Fruit fly (Drosophila melanogaster): Measurements from ENCODE around the gene aay.
A peak's percentile ranks its signal among the peaks of the same experiment; 100 is the strongest.

aay gene

dm6 chr3L:9402157-9402890 lies 20.7 kb upstream of the aay start, which contains the start of gene eIF4E1 (continued):
- peak; percentile 34; the same call in 1 of the 2 replicates for TF ChIP-seq CG2129 (GFP tag; IDR thresholded peaks at IDR 0.05; ENCODE audit: partially characterized antibody)
- TF ChIP-seq CG16813 (GFP tag; IDR thresholded peaks at IDR 0.05; ENCODE audit: partially characterized antibody), result peak; percentile 82
- TF ChIP-seq Nf-YA (GFP tag; IDR thresholded peaks at IDR 0.05), result 0 out of 2 replicates have a peak, but pooled peaks have one; percentile 5
- no peak for TF ChIP-seq CG12744 (GFP tag; optimal IDR thresholded peaks at IDR 0.05)
- TF ChIP-seq ERR (GFP tag; optimal IDR thresholded peaks at IDR 0.05), result peak; percentile 3
- TF ChIP-seq CG7987 (GFP tag; optimal IDR thresholded peaks at IDR 0.05), result peak; percentile 24
- peak; percentile 56 to 91 for TF ChIP-seq Pdp1 (GFP tag; optimal IDR thresholded peaks at IDR 0.05)
- peak; percentile 57; the same call in 2 of the 3 replicates for TF ChIP-seq CG34422 (GFP tag; IDR thresholded peaks at IDR 0.05)
- peak; percentile 2 for TF ChIP-seq maf-S (GFP tag; optimal IDR thresholded peaks at IDR 0.05)
- peak; percentile 79 for TF ChIP-seq Lhr (GFP tag; optimal IDR thresholded peaks at IDR 0.05)
- TF ChIP-seq cg (GFP tag; optimal IDR thresholded peaks at IDR 0.05), result no peak
- peak; percentile 32 for TF ChIP-seq gro (GFP tag; optimal IDR thresholded peaks at IDR 0.05)
- TF ChIP-seq dati (GFP tag; IDR thresholded peaks at IDR 0.05), result no peak
- TF ChIP-seq CG9876 (GFP tag; optimal IDR thresholded peaks at IDR 0.05), result peak; percentile 5
- no peak for TF ChIP-seq CHES-1-like (GFP tag; optimal IDR thresholded peaks at IDR 0.05)
- peak; percentile 96 for TF ChIP-seq Ets97D (GFP tag; optimal IDR thresholded peaks at IDR 0.05)
- TF ChIP-seq CG12391 (tag; optimal IDR thresholded peaks at IDR 0.05), result peak; percentile 38
- peak in 1 of 3 experiments; percentile 58 for TF ChIP-seq Stat92E (GFP tag; optimal IDR thresholded peaks at IDR 0.05)
- TF ChIP-seq NC2β (GFP tag; optimal IDR thresholded peaks at IDR 0.05), result peak; percentile 7
- TF ChIP-seq gem (tag; optimal IDR thresholded peaks at IDR 0.05), result peak; percentile 5
- TF ChIP-seq CG2712 (tag; optimal IDR thresholded peaks at IDR 0.05), result peak; percentile 53
- peak; percentile 36; the same call in 2 of the 3 replicates for TF ChIP-seq CG14860 (GFP tag; IDR thresholded peaks at IDR 0.05; ENCODE audit: partially characterized antibody)
- no peak for TF ChIP-seq fd96Cb (tag; optimal IDR thresholded peaks at IDR 0.05)
- TF ChIP-seq NfI (GFP tag; optimal IDR thresholded peaks at IDR 0.05), result peak; percentile 27
- peak; percentile 35 for TF ChIP-seq Dad (GFP tag; optimal IDR thresholded peaks at IDR 0.05)
- peak; percentile 9 for TF ChIP-seq slou (GFP tag; optimal IDR thresholded peaks at IDR 0.05)
- TF ChIP-seq CG10959 (GFP tag; IDR thresholded peaks at IDR 0.05), result no peak
- no peak for TF ChIP-seq shn (GFP tag; optimal IDR thresholded peaks at IDR 0.05)
- no peak for TF ChIP-seq cato (GFP tag; optimal IDR thresholded peaks at IDR 0.05; ENCODE audit: borderline replicate concordance)
- no peak for TF ChIP-seq Mrtf (GFP tag; IDR thresholded peaks at IDR 0.05)
- TF ChIP-seq CG8765 (GFP tag; IDR thresholded peaks at IDR 0.05), result no peak
- TF ChIP-seq CG18764 (GFP tag; optimal IDR thresholded peaks at IDR 0.05), result no peak
- TF ChIP-seq MTF-1 (GFP tag; optimal IDR thresholded peaks at IDR 0.05; ENCODE audit: borderline replicate concordance), result no peak
- TF ChIP-seq CG9932 (GFP tag; IDR thresholded peaks at IDR 0.05), result peak; percentile 31; the same call in 1 of the 2 replicates
- peak; percentile 88 for TF ChIP-seq CG4617 (GFP tag; optimal IDR thresholded peaks at IDR 0.05; ENCODE audit: borderline replicate concordance)
- no peak for TF ChIP-seq sens-2 (GFP tag; IDR thresholded peaks at IDR 0.05)
- peak; percentile 90 for TF ChIP-seq BEAF-32 (GFP tag; optimal IDR thresholded peaks at IDR 0.05)
- TF ChIP-seq CG31365 (tag; optimal IDR thresholded peaks at IDR 0.05), result no peak
- TF ChIP-seq sob (GFP tag; IDR thresholded peaks at IDR 0.05), result peak; percentile 41
- TF ChIP-seq CG7839 (tag; optimal IDR thresholded peaks at IDR 0.05), result no peak
- TF ChIP-seq Hey (tag; optimal IDR thresholded peaks at IDR 0.05), result no peak
- TF ChIP-seq btn (GFP tag; optimal IDR thresholded peaks at IDR 0.05), result no peak
- TF ChIP-seq CG17829 (tag; optimal IDR thresholded peaks at IDR 0.05), result peak; percentile 73
- peak; percentile 52 for TF ChIP-seq CG17186 (GFP tag; optimal IDR thresholded peaks at IDR 0.05)
- peak; percentile 14 for TF ChIP-seq bigmax (GFP tag; optimal IDR thresholded peaks at IDR 0.05)
- peak; percentile 80 for TF ChIP-seq CG42726 (GFP tag; IDR thresholded peaks at IDR 0.05; ENCODE audit: partially characterized antibody)
- peak; percentile 5 for TF ChIP-seq her (GFP tag; optimal IDR thresholded peaks at IDR 0.05)
- TF ChIP-seq CG15514 (GFP tag; optimal IDR thresholded peaks at IDR 0.05), result peak; percentile 68

Measured in whole organism, embryonic.